Fruit fly (Drosophila melanogaster) whole organism, wandering third instar larva: Measurements from ENCODE around the gene lectin-21Cb.

Source experiments
- Abd-B ChIP-seq: fragments of >200 bp; optimal IDR thresholded peaks from 2 replicates; lab custom pipeline; 2017; ENCODE audit warnings: missing biosample characterization, missing genetic modification characterization
- CG32264 ChIP-seq: fragments of 200-800 bp; sonication (Bioruptor generic); optimal IDR thresholded peaks from 2 replicates; lab custom pipeline; 2016; ENCODE audit warnings: missing biosample characterization, missing genetic modification characterization
- CG9705 ChIP-seq: fragments of 200-800 bp; sonication (Bioruptor generic); optimal IDR thresholded peaks from 2 replicates; lab custom pipeline; 2018; ENCODE audit warnings: missing biosample characterization, mild to moderate bottlenecking, missing genetic modification characterization
- CrebA ChIP-seq: fragments of 200-800 bp; sonication (Bioruptor generic); optimal IDR thresholded peaks from 2 replicates; lab custom pipeline; 2016; ENCODE audit warnings: missing biosample characterization, mild to moderate bottlenecking, missing genetic modification characterization, borderline replicate concordance
- Dfd ChIP-seq: fragments of >200 bp; optimal IDR thresholded peaks from 2 replicates; lab custom pipeline; 2017; ENCODE audit warnings: missing biosample characterization, missing genetic modification characterization
- Dif ChIP-seq: fragments of 200-275, 200-300 bp; sonication (Bioruptor generic); optimal IDR thresholded peaks from 2 replicates; lab custom pipeline; 2018; ENCODE audit warnings: missing biosample characterization, missing genetic modification characterization; ENCODE audit not compliant: partially characterized antibody
- GATAd ChIP-seq: sonication (Bioruptor generic); optimal IDR thresholded peaks from 2 replicates; lab custom pipeline; 2016; ENCODE audit warnings: missing biosample characterization, missing genetic modification characterization
- HLH106 ChIP-seq: fragments of 200-800 bp; optimal IDR thresholded peaks from 3 replicates; lab custom pipeline; 2019; ENCODE audit warnings: missing biosample characterization, mild to moderate bottlenecking, missing genetic modification characterization, moderate library complexity
- Hnf4 ChIP-seq: fragments of 200-800 bp; sonication (Bioruptor generic); optimal IDR thresholded peaks from 2 replicates; lab custom pipeline; 2016; ENCODE audit warnings: missing biosample characterization, mild to moderate bottlenecking, missing genetic modification characterization
- Hr78 ChIP-seq: fragments of >200 bp; optimal IDR thresholded peaks from 2 replicates; lab custom pipeline; 2017; ENCODE audit warnings: missing biosample characterization, missing genetic modification characterization
- Hr83 ChIP-seq: fragments of 200-300 bp; sonication (Bioruptor generic); optimal IDR thresholded peaks from 2 replicates; lab custom pipeline; 2016; ENCODE audit warnings: missing biosample characterization, mild to moderate bottlenecking, missing genetic modification characterization, moderate library complexity; ENCODE audit not compliant: poor library complexity, severe bottlenecking
- Jra ChIP-seq: sonication (Bioruptor generic); optimal IDR thresholded peaks from 2 replicates; lab custom pipeline; 2016; ENCODE audit warnings: missing biosample characterization, missing genetic modification characterization
- Mio ChIP-seq: sonication (Bioruptor generic); optimal IDR thresholded peaks from 2 replicates; lab custom pipeline; 2016; ENCODE audit warnings: missing biosample characterization, missing genetic modification characterization
- Myc ChIP-seq: fragments of >200 bp; optimal IDR thresholded peaks from 2 replicates; lab custom pipeline; 2017
- N ChIP-seq: fragments of >200 bp; optimal IDR thresholded peaks from 2 replicates; lab custom pipeline; 2018; ENCODE audit warnings: missing biosample characterization, missing external identifiers, missing genetic modification characterization
- OdsH ChIP-seq: fragments of 200-800 bp; sonication (Bioruptor generic); optimal IDR thresholded peaks from 2 replicates; lab custom pipeline; 2016; ENCODE audit warnings: missing biosample characterization, mild to moderate bottlenecking, missing genetic modification characterization
- Rel ChIP-seq, 2 experiments: fragments of 200-800 bp; sonication (Bioruptor generic) in 1 of 2; optimal IDR thresholded peaks; 2 replicates in 1 of 2; 3 replicates in 1 of 2; lab custom pipeline; 2016 to 2019; ENCODE audit warnings: mild to moderate bottlenecking in 2 of 2, missing biosample characterization in 2 of 2, missing genetic modification characterization in 2 of 2, moderate library complexity in 1 of 2
- Sp1 ChIP-seq: fragments of 200-800 bp; sonication (Bioruptor generic); optimal IDR thresholded peaks from 3 replicates; lab custom pipeline; 2019; ENCODE audit warnings: missing biosample characterization, mild to moderate bottlenecking, missing genetic modification characterization, moderate library complexity
- Vsx2 ChIP-seq: fragments of 200-300, 225-300 bp; sonication (Bioruptor generic); optimal IDR thresholded peaks from 2 replicates; lab custom pipeline; 2018; ENCODE audit warnings: missing biosample characterization, missing genetic modification characterization; ENCODE audit not compliant: partially characterized antibody
- br ChIP-seq: fragments of 200-800 bp; sonication (Bioruptor generic); optimal IDR thresholded peaks from 2 replicates; lab custom pipeline; 2016; ENCODE audit warnings: missing biosample characterization, missing genetic modification characterization
- brk ChIP-seq: fragments of 200-800 bp; sonication (Bioruptor generic); optimal IDR thresholded peaks from 2 replicates; lab custom pipeline; 2016; ENCODE audit warnings: missing biosample characterization, mild to moderate bottlenecking, missing genetic modification characterization
- dl ChIP-seq, 2 experiments: fragments of 175-275, 200-275 bp in 1 of 2; fragments of 200-275 bp in 1 of 2; sonication (Bioruptor generic); optimal IDR thresholded peaks; lab custom pipeline; 2018; ENCODE audit warnings: mild to moderate bottlenecking in 2 of 2, missing biosample characterization in 2 of 2, missing genetic modification characterization in 2 of 2, moderate library complexity in 2 of 2; ENCODE audit not compliant: partially characterized antibody in 2 of 2, insufficient read depth in 1 of 2
- dmrt93B ChIP-seq: fragments of 200-800 bp; sonication (Bioruptor generic); optimal IDR thresholded peaks from 2 replicates; lab custom pipeline; 2018; ENCODE audit warnings: missing biosample characterization, mild to moderate bottlenecking, missing genetic modification characterization
- dsf ChIP-seq: sonication (Bioruptor generic); optimal IDR thresholded peaks from 2 replicates; lab custom pipeline; 2016; ENCODE audit warnings: missing biosample characterization, missing genetic modification characterization, borderline replicate concordance
- ey ChIP-seq: fragments of 200-800 bp; sonication (Bioruptor generic); optimal IDR thresholded peaks from 2 replicates; lab custom pipeline; 2016; ENCODE audit warnings: missing biosample characterization, missing genetic modification characterization
- foxo ChIP-seq, 2 experiments: fragments of 200-800 bp; sonication (Bioruptor generic); optimal IDR thresholded peaks; 2 replicates in 1 of 2; 3 replicates in 1 of 2; lab custom pipeline; 2016 to 2017; ENCODE audit warnings: missing biosample characterization in 2 of 2, missing genetic modification characterization in 2 of 2
- fru ChIP-seq: fragments of 200-800 bp; sonication (Bioruptor generic); optimal IDR thresholded peaks from 3 replicates; lab custom pipeline; 2016; ENCODE audit warnings: missing biosample characterization, mild to moderate bottlenecking, missing genetic modification characterization
- h ChIP-seq: fragments of 200-800 bp; sonication (Bioruptor generic); optimal IDR thresholded peaks from 3 replicates; lab custom pipeline; 2016; ENCODE audit warnings: missing biosample characterization, mild to moderate bottlenecking, missing genetic modification characterization
- jim ChIP-seq: fragments of 175-275, 200-325 bp; sonication (Bioruptor generic); optimal IDR thresholded peaks from 2 replicates; lab custom pipeline; 2016; ENCODE audit warnings: missing biosample characterization, mild to moderate bottlenecking, missing genetic modification characterization
- lola ChIP-seq: fragments of >200 bp; optimal IDR thresholded peaks from 2 replicates; lab custom pipeline; 2017; ENCODE audit warnings: missing biosample characterization, missing genetic modification characterization
- pan ChIP-seq: fragments of >200 bp; optimal IDR thresholded peaks from 2 replicates; lab custom pipeline; 2017
- psq ChIP-seq: fragments of 200-800 bp; sonication (Bioruptor generic); optimal IDR thresholded peaks from 3 replicates; lab custom pipeline; 2017; ENCODE audit warnings: missing biosample characterization, mild to moderate bottlenecking, missing genetic modification characterization, moderate library complexity
- rgr ChIP-seq: fragments of 200-800 bp; sonication (Bioruptor generic); optimal IDR thresholded peaks from 3 replicates; lab custom pipeline; 2016; ENCODE audit warnings: missing biosample characterization, mild to moderate bottlenecking, missing genetic modification characterization
- sage ChIP-seq: fragments of 200-800 bp; sonication (Bioruptor generic); optimal IDR thresholded peaks from 2 replicates; lab custom pipeline; 2016; ENCODE audit warnings: missing biosample characterization, mild to moderate bottlenecking, missing genetic modification characterization
- sv ChIP-seq: fragments of 200-800 bp; sonication (Bioruptor generic); optimal IDR thresholded peaks from 3 replicates; lab custom pipeline; 2016; ENCODE audit warnings: missing biosample characterization, missing genetic modification characterization
- tai ChIP-seq: sonication (Bioruptor generic); optimal IDR thresholded peaks from 2 replicates; lab custom pipeline; 2016; ENCODE audit warnings: missing biosample characterization, missing genetic modification characterization
- usp ChIP-seq: fragments of >200 bp; optimal IDR thresholded peaks from 2 replicates; lab custom pipeline; 2017; ENCODE audit warnings: missing biosample characterization, missing genetic modification characterization
- woc ChIP-seq: sonication (Bioruptor generic); optimal IDR thresholded peaks from 2 replicates; lab custom pipeline; 2016; ENCODE audit warnings: missing biosample characterization, mild to moderate bottlenecking, missing genetic modification characterization

The lectin-21Cb gene

dm6 chr2L:602439-602879 is 18.5 kb downstream of the lectin-21Cb start, which contains the start of gene CG13689:
CG13689 (plus strand) TSS chr2L:602813.
- TF ChIP-seq CG9705, result peak; percentile 17
- no peak for TF ChIP-seq N (GFP tag; lab: Kevin White, UChicago)
- no peak for TF ChIP-seq Hr78 (GFP tag; lab: Kevin White, UChicago)
- no peak for TF ChIP-seq Myc
- TF ChIP-seq Dif, result no peak
- TF ChIP-seq sage (GFP tag; lab: Kevin White, UChicago), result no peak
- TF ChIP-seq CrebA (GFP tag; lab: Kevin White, UChicago), result no peak
- TF ChIP-seq usp (GFP tag; lab: Kevin White, UChicago), result no peak
- TF ChIP-seq dsf (GFP tag; lab: Kevin White, UChicago), result peak; percentile 38
- peak; percentile 77 for TF ChIP-seq brk (GFP tag; lab: Kevin White, UChicago)
- TF ChIP-seq dmrt93B, result peak; percentile 25
- TF ChIP-seq Jra (GFP tag; lab: Kevin White, UChicago), result peak; percentile 38
- TF ChIP-seq foxo (GFP tag; optimal IDR thresholded peaks at IDR 0.05; lab: Kevin White, UChicago), result peak in 1 of 2 experiments; percentile 59
- TF ChIP-seq rgr (GFP tag; lab: Kevin White, UChicago), result peak; percentile 53
- peak; percentile 54 for TF ChIP-seq HLH106 (tag; lab: Kevin White, UChicago)
- TF ChIP-seq Rel (GFP tag; optimal IDR thresholded peaks at IDR 0.05; lab: Kevin White, UChicago), result no peak
- TF ChIP-seq Rel (tag; optimal IDR thresholded peaks at IDR 0.05; lab: Kevin White, UChicago), result no peak
- TF ChIP-seq Abd-B, result no peak
- TF ChIP-seq fru (GFP tag; lab: Kevin White, UChicago), result peak; percentile 45
- TF ChIP-seq GATAd (GFP tag; lab: Kevin White, UChicago), result peak; percentile 27
- TF ChIP-seq Sp1 (GFP tag; lab: Kevin White, UChicago), result no peak
- TF ChIP-seq Hnf4 (GFP tag; lab: Kevin White, UChicago), result peak; percentile 68
- no peak for TF ChIP-seq Vsx2 (GFP tag; lab: Kevin White, UChicago)
- peak; percentile 42 for TF ChIP-seq sv
- TF ChIP-seq Hr83, result peak; percentile 15
- TF ChIP-seq woc (GFP tag; lab: Kevin White, UChicago), result no peak
- peak; percentile 6 for TF ChIP-seq br (GFP tag; lab: Kevin White, UChicago)
- TF ChIP-seq OdsH (GFP tag; lab: Kevin White, UChicago), result peak; percentile 51
- no peak for TF ChIP-seq jim (GFP tag; lab: Kevin White, UChicago)
- peak; percentile 12 for TF ChIP-seq ey (GFP tag; lab: Kevin White, UChicago)
- peak; percentile 34 for TF ChIP-seq psq
- TF ChIP-seq dl (GFP tag; optimal IDR thresholded peaks at IDR 0.05; lab: Kevin White, UChicago; ENCODE audit: insufficient read depth in 1 of 2, partially characterized antibody in 2 of 2), result no peak
- TF ChIP-seq tai, result peak; percentile 76
- TF ChIP-seq Dfd (GFP tag; lab: Kevin White, UChicago), result no peak
- TF ChIP-seq lola (GFP tag; lab: Kevin White, UChicago), result no peak
- no peak for TF ChIP-seq CG32264 (GFP tag; lab: Kevin White, UChicago)
- no peak for TF ChIP-seq Mio (GFP tag; lab: Kevin White, UChicago)
- TF ChIP-seq pan (lab: Kevin White, UChicago), result no peak
- TF ChIP-seq h (GFP tag; lab: Kevin White, UChicago), result peak; percentile 33

- TF ChIP-seq CG9705 (no peak), Hr83 (no peak)
- TF ChIP-seq, all 38 proteins: peak for 0
Measured at dm6 chr2L:601848-602247, 19.2 kb downstream of the lectin-21Cb start.

dm6 chr2L:597771-598170 is 23.2 kb downstream of the lectin-21Cb start:
- TF ChIP-seq tai (no peak), jim (GFP tag; lab: Kevin White, UChicago) (peak; percentile 12)
